Worm (Caenorhabditis elegans) whole organism, young adult: ENCODE measurements around the gene F35H12.1.

Experiments
- B0035.1 ChIP-seq: sonication (generic microtip); optimal IDR thresholded peaks from 2 replicates; lab custom pipeline; 2016; ENCODE audit warnings: missing genetic modification characterization, mild to moderate bottlenecking, missing compliant biosample characterization, missing genotype, missing genetic modification reagents
- D2030.7 ChIP-seq: fragments of 200-800 bp; sonication (Bioruptor generic); IDR thresholded peaks from 2 replicates; pipeline ENCODE4 v1.3.6; 2022; ENCODE audit warnings: missing genetic modification reagents, missing genetic modification characterization, missing compliant biosample characterization
- F10E7.11 ChIP-seq: sonication (generic microtip); optimal IDR thresholded peaks from 2 replicates; lab custom pipeline; 2017; ENCODE audit warnings: mild to moderate bottlenecking, missing genetic modification characterization, moderate library complexity, missing compliant biosample characterization
- F23B12.7 ChIP-seq: sonication (generic microtip); optimal IDR thresholded peaks from 2 replicates; lab custom pipeline; 2017; ENCODE audit warnings: missing genetic modification characterization, mild to moderate bottlenecking, missing compliant biosample characterization, antibody characterized with exemption, moderate library complexity; ENCODE audit not compliant: insufficient read depth
- F33H1.4 ChIP-seq: fragments of 200-800 bp; sonication (Bioruptor generic); IDR thresholded peaks from 2 replicates; pipeline ENCODE4 v1.3.6; 2022; ENCODE audit warnings: missing genetic modification reagents, missing genetic modification characterization, missing compliant biosample characterization
- F49E8.2 ChIP-seq: sonication (generic microtip); optimal IDR thresholded peaks from 3 replicates; lab custom pipeline; 2017; ENCODE audit warnings: missing genetic modification characterization, mild to moderate bottlenecking, missing compliant biosample characterization, antibody characterized with exemption, moderate library complexity; ENCODE audit not compliant: insufficient read depth
- Y56A3A.18 ChIP-seq: fragments of 200-800 bp; sonication (Bioruptor generic); IDR thresholded peaks from 2 replicates; pipeline ENCODE4 v1.3.6; 2022; ENCODE audit warnings: missing genetic modification reagents, missing genetic modification characterization, missing compliant biosample characterization
- Y79H2A.3 ChIP-seq: fragments of 200-800 bp; sonication (Bioruptor generic); conservative IDR thresholded peaks from 2 replicates; pipeline ENCODE4 v1.3.6; 2022; ENCODE audit warnings: missing genetic modification reagents, missing genetic modification characterization, missing compliant biosample characterization
- Y95B8A.8 ChIP-seq: fragments of 200-800 bp; sonication (Bioruptor generic); IDR thresholded peaks from 2 replicates; pipeline ENCODE4 v1.3.6; 2022; ENCODE audit warnings: missing genetic modification reagents, missing genetic modification characterization, missing compliant biosample characterization
- attf-5 ChIP-seq: fragments of 200-800 bp; sonication (Bioruptor generic); optimal IDR thresholded peaks from 2 replicates; lab custom pipeline; 2018; ENCODE audit warnings: mild to moderate bottlenecking, missing genetic modification characterization, missing compliant biosample characterization
- cebp-1 ChIP-seq, 2 experiments: fragments of 200-800 bp in 1 of 2; sonication (Bioruptor generic) in 1 of 2; sonication (generic microtip) in 1 of 2; IDR thresholded peaks in 1 of 2; optimal IDR thresholded peaks in 1 of 2; 2 replicates each; pipeline versions ENCODE4 v1.3.6 to Lab custom; 2017 to 2022; ENCODE audit warnings: missing compliant biosample characterization in 2 of 2, missing genetic modification characterization in 2 of 2, mild to moderate bottlenecking in 1 of 2, missing genetic modification reagents in 1 of 2, moderate library complexity in 1 of 2
- cebp-2 ChIP-seq: fragments of 200-800 bp; sonication (Bioruptor generic); IDR thresholded peaks from 2 replicates; pipeline ENCODE4 v1.3.6; 2022; ENCODE audit warnings: missing genetic modification characterization, missing compliant biosample characterization
- ceh-100 ChIP-seq: fragments of 200-800 bp; sonication (Bioruptor generic); IDR thresholded peaks from 2 replicates; pipeline ENCODE4 v1.3.6; 2022; ENCODE audit warnings: missing genetic modification reagents, missing genetic modification characterization, missing compliant biosample characterization
- ceh-58 ChIP-seq: fragments of 200-800 bp; sonication (Bioruptor generic); IDR thresholded peaks from 2 replicates; pipeline ENCODE4 v1.3.6; 2022; ENCODE audit warnings: missing genetic modification characterization, missing compliant biosample characterization
- dox-1 ChIP-seq: fragments of 200-800 bp; sonication (Bioruptor generic); IDR thresholded peaks from 2 replicates; pipeline ENCODE4 v1.3.6; 2022; ENCODE audit warnings: missing genetic modification reagents, missing genetic modification characterization, missing compliant biosample characterization
- fkh-3 ChIP-seq: sonication (generic microtip); optimal IDR thresholded peaks from 2 replicates; lab custom pipeline; 2016; ENCODE audit warnings: mild to moderate bottlenecking, missing genetic modification characterization, missing compliant biosample characterization
- gei-17 ChIP-seq: fragments of 200-800 bp; sonication (Bioruptor generic); optimal IDR thresholded peaks from 2 replicates; lab custom pipeline; 2018; ENCODE audit warnings: mild to moderate bottlenecking, missing genetic modification characterization, missing compliant biosample characterization
- him-1 ChIP-seq: sonication (generic microtip); optimal IDR thresholded peaks from 2 replicates; lab custom pipeline; 2016; ENCODE audit warnings: missing genotype, missing genetic modification reagents, missing genetic modification characterization, missing compliant biosample characterization
- lag-1 ChIP-seq: fragments of 200-800 bp; sonication (Bioruptor generic); IDR thresholded peaks from 2 replicates; pipeline ENCODE4 v1.3.6; 2022; ENCODE audit warnings: missing genetic modification reagents, missing genetic modification characterization, missing compliant biosample characterization
- let-607 ChIP-seq, 2 experiments: fragments of 200-800 bp in 1 of 2; sonication (Bioruptor generic) in 1 of 2; sonication (generic microtip) in 1 of 2; optimal IDR thresholded peaks; 2 replicates each; lab custom pipeline; 2016 to 2018; ENCODE audit warnings: mild to moderate bottlenecking in 2 of 2, missing compliant biosample characterization in 2 of 2, missing genetic modification characterization in 2 of 2, moderate library complexity in 2 of 2, missing genotype in 1 of 2
- lin-35 ChIP-seq, 3 experiments: fragments of 150-350 bp in 2 of 3; sonication (generic microtip) in 1 of 3; optimal IDR thresholded peaks; 2 replicates each; lab custom pipeline; 2014 to 2018; ENCODE audit warnings: missing biosample characterization in 3 of 3, missing genetic modification characterization in 3 of 3, missing genetic modification reagents in 3 of 3
- madf-8 ChIP-seq: fragments of 200-800 bp; sonication (Bioruptor generic); conservative IDR thresholded peaks from 2 replicates; pipeline ENCODE4 v1.3.6; 2022; ENCODE audit warnings: missing genetic modification reagents, missing genetic modification characterization, missing compliant biosample characterization
- mcd-1 ChIP-seq: fragments of 200-800 bp; sonication (Bioruptor generic); IDR thresholded peaks from 2 replicates; pipeline ENCODE4 v1.3.6; 2022; ENCODE audit warnings: missing genetic modification reagents, missing genetic modification characterization, missing compliant biosample characterization
- nhr-120 ChIP-seq: fragments of 200-800 bp; sonication (Bioruptor generic); IDR thresholded peaks from 2 replicates; pipeline ENCODE4 v1.3.6; 2022; ENCODE audit warnings: missing genetic modification characterization, missing compliant biosample characterization
- nhr-80 ChIP-seq: sonication (generic microtip); optimal IDR thresholded peaks from 2 replicates; lab custom pipeline; 2016; ENCODE audit warnings: missing genetic modification characterization, missing compliant biosample characterization
- rcor-1 ChIP-seq: fragments of 200-800 bp; sonication (Bioruptor generic); IDR thresholded peaks from 2 replicates; pipeline ENCODE4 v1.3.6; 2022; ENCODE audit warnings: missing genetic modification reagents, missing genetic modification characterization, missing compliant biosample characterization
- rec-8 ChIP-seq, 2 experiments: sonication (generic microtip); optimal IDR thresholded peaks; 2 replicates each; lab custom pipeline; 2016; ENCODE audit warnings: mild to moderate bottlenecking in 2 of 2, missing genetic modification characterization in 2 of 2, missing genetic modification reagents in 2 of 2, missing genotype in 2 of 2, missing biosample characterization in 1 of 2, missing compliant biosample characterization in 1 of 2, moderate library complexity in 1 of 2
- sdz-38 ChIP-seq: sonication (generic microtip); optimal IDR thresholded peaks from 2 replicates; lab custom pipeline; 2016; ENCODE audit warnings: missing genotype, missing genetic modification characterization, missing compliant biosample characterization
- sea-2 ChIP-seq: fragments of 200-800 bp; sonication (Bioruptor generic); IDR thresholded peaks from 2 replicates; pipeline ENCODE4 v1.3.6; 2022; ENCODE audit warnings: missing genetic modification characterization, missing compliant biosample characterization
- snpc-3.4 ChIP-seq: sonication (generic microtip); optimal IDR thresholded peaks from 2 replicates; lab custom pipeline; 2017; ENCODE audit warnings: missing genetic modification characterization, mild to moderate bottlenecking, missing compliant biosample characterization, antibody characterized with exemption, moderate library complexity, missing genotype, missing genetic modification reagents
- snpc-4 ChIP-seq, 5 experiments: fragments of 150-350 bp in 1 of 5; sonication (generic microtip) in 4 of 5; optimal IDR thresholded peaks; 2 replicates each; lab custom pipeline; 2014 to 2018; ENCODE audit warnings: missing genetic modification characterization in 5 of 5, missing biosample characterization in 3 of 5, antibody characterized with exemption in 2 of 5, mild to moderate bottlenecking in 2 of 5, missing compliant biosample characterization in 2 of 5, missing genotype in 2 of 5, moderate library complexity in 2 of 5, missing genetic modification reagents in 1 of 5
- tbx-9 ChIP-seq: sonication (generic microtip); optimal IDR thresholded peaks from 2 replicates; lab custom pipeline; 2016; ENCODE audit warnings: borderline replicate concordance, missing genetic modification characterization, inconsistent platforms, missing compliant biosample characterization
- unc-62 ChIP-seq: fragments of 150-350 bp; optimal IDR thresholded peaks from 2 replicates; lab custom pipeline; 2014; ENCODE audit warnings: missing biosample characterization, missing genetic modification reagents, missing genetic modification characterization
- zfh-2 ChIP-seq: fragments of 200-800 bp; sonication (Bioruptor generic); conservative IDR thresholded peaks from 2 replicates; pipeline ENCODE4 v1.3.6; 2022; ENCODE audit warnings: missing genetic modification reagents, missing genetic modification characterization, missing compliant biosample characterization
- ztf-26 ChIP-seq: sonication (generic microtip); optimal IDR thresholded peaks from 2 replicates; lab custom pipeline; 2017; ENCODE audit warnings: missing genetic modification characterization, missing compliant biosample characterization
- ztf-28 ChIP-seq: fragments of 200-800 bp; sonication (Bioruptor generic); IDR thresholded peaks from 2 replicates; pipeline ENCODE4 v1.3.6; 2022; ENCODE audit warnings: missing genetic modification reagents, missing genetic modification characterization, missing compliant biosample characterization

The F35H12.1 gene

ce11 chrX:910337-910736 lies 23.3 kb upstream of the F35H12.1 start:
- TF ChIP-seq fkh-3 (tag; lab: Kevin White, UChicago) (no peak), nhr-120 (no peak), unc-62 (GFP tag; lab: Kevin White, UChicago) (no peak), F10E7.11 (no peak), snpc-3.4 (tag; lab: Kevin White, UChicago) (no peak), D2030.7 (GFP tag; lab: Robert Waterston, UW) (no peak), cebp-2 (GFP tag; lab: Robert Waterston, UW) (no peak)

- TF ChIP-seq tbx-9 (tag; lab: Kevin White, UChicago) (no peak), D2030.7 (GFP tag; lab: Robert Waterston, UW) (no peak), him-1 (tag; lab: Kevin White, UChicago) (no peak), F33H1.4 (GFP tag; lab: Robert Waterston, UW) (no peak), Y79H2A.3 (GFP tag; lab: Robert Waterston, UW) (no peak), rcor-1 (no peak), ztf-28 (GFP tag; lab: Robert Waterston, UW) (no peak), cebp-2 (GFP tag; lab: Robert Waterston, UW) (no peak), B0035.1 (tag; lab: Kevin White, UChicago) (no peak), lag-1 (GFP tag; lab: Robert Waterston, UW) (no peak)
Measured at ce11 chrX:912564-912963, 21.0 kb upstream of the F35H12.1 start.

- TF ChIP-seq tbx-9 (tag; lab: Kevin White, UChicago): no peak
- TF ChIP-seq Y56A3A.18 (GFP tag; lab: Robert Waterston, UW): no peak
Measured at ce11 chrX:912990-913389, 20.6 kb upstream of the F35H12.1 start, which contains the start of gene F35H12.6. F35H12.6 (plus strand) TSS chrX:913290.

- TF ChIP-seq madf-8 (GFP tag; lab: Robert Waterston, UW): no peak
- no peak for TF ChIP-seq snpc-3.4 (tag; lab: Kevin White, UChicago)
- no peak for TF ChIP-seq attf-5
- TF ChIP-seq F23B12.7 (tag; lab: Kevin White, UChicago): no peak
- TF ChIP-seq sea-2 (GFP tag; lab: Robert Waterston, UW): no peak
- no peak for TF ChIP-seq lin-35 (GFP tag; optimal IDR thresholded peaks at IDR 0.05; lab: Kevin White, UChicago)
Measured at ce11 chrX:915510-915909, 18.1 kb upstream of the F35H12.1 start, which contains the start of gene sel-12. sel-12 (plus strand) TSS chrX:915867.

DNA sequence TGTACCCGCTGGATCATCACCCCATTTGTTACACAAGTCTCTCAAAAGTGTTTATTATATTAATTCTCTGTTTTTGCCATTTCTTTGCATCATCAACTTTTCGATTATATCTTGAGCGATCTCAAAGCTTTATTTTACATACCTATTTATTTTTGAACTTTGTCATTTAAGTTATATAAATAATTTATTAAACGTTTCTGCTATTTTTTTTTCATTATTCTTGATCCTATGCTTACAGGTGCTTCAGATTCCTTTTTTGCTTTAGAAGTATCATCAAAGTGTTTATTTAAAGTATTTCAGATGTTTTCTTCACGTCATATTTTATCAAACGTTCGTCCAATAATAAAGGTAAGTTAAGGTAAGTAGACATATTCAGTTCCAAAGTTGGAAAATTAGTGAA lies 15.5 kb upstream of the F35H12.1 start, which contains the start of gene F35H12.5:
F35H12.5 (plus strand) TSS at position 301 of the 400 bp plus-strand sequence.
- no peak for TF ChIP-seq ceh-58 (GFP tag; lab: Robert Waterston, UW)
- TF ChIP-seq rec-8 (tag; optimal IDR thresholded peaks at IDR 0.05; lab: Kevin White, UChicago): no peak
- no peak for TF ChIP-seq sdz-38
- no peak for TF ChIP-seq cebp-2 (GFP tag; lab: Robert Waterston, UW)
- TF ChIP-seq gei-17 (GFP tag; lab: Kevin White, UChicago): no peak
- no peak for TF ChIP-seq Y95B8A.8 (GFP tag; lab: Robert Waterston, UW)
- TF ChIP-seq zfh-2: no peak
- TF ChIP-seq rcor-1: no peak

ce11 chrX:924495-925008 lies 9.1 kb upstream of the F35H12.1 start, which contains the start of the genes pifk-1 and tbc-11:
pifk-1 (minus strand) TSS chrX:924511.
tbc-11 (plus strand) TSS chrX:924958.
- TF ChIP-seq mcd-1 (GFP tag; lab: Robert Waterston, UW) (peak; percentile 65), B0035.1 (tag; lab: Kevin White, UChicago) (no peak), snpc-4 (GFP tag; optimal IDR thresholded peaks at IDR 0.05; lab: Kevin White, UChicago) (no peak), snpc-4 (tag; optimal IDR thresholded peaks at IDR 0.05; lab: Kevin White, UChicago) (peak in 1 of 4 experiments; percentile 65), F49E8.2 (no peak), dox-1 (GFP tag; lab: Robert Waterston, UW) (0 out of 2 replicates have a peak, but pooled peaks have one; percentile 32), cebp-2 (GFP tag; lab: Robert Waterston, UW) (no peak), F23B12.7 (tag; lab: Kevin White, UChicago) (peak; percentile 71), let-607 (tag; optimal IDR thresholded peaks at IDR 0.05; lab: Kevin White, UChicago) (peak in 1 of 2 experiments; percentile 12), nhr-80 (peak; percentile 75), ztf-26 (tag; lab: Kevin White, UChicago) (no peak), ceh-100 (GFP tag; lab: Robert Waterston, UW) (no peak), F33H1.4 (GFP tag; lab: Robert Waterston, UW) (no peak), attf-5 (peak; percentile 75), cebp-1 (GFP tag; IDR thresholded peaks at IDR 0.05; lab: Robert Waterston, UW) (no peak), cebp-1 (tag; optimal IDR thresholded peaks at IDR 0.05; lab: Kevin White, UChicago) (no peak)
